Fruit fly (Drosophila melanogaster) whole organism, wandering third instar larva: Measurements from ENCODE around the gene Lk.

Source experiments
- CG9705 ChIP-seq: fragments of 200-800 bp; sonication (Bioruptor generic); optimal IDR thresholded peaks from 2 replicates; lab custom pipeline; 2018; ENCODE audit warnings: missing biosample characterization, mild to moderate bottlenecking, missing genetic modification characterization
- Hr83 ChIP-seq: fragments of 200-300 bp; sonication (Bioruptor generic); optimal IDR thresholded peaks from 2 replicates; lab custom pipeline; 2016; ENCODE audit warnings: missing biosample characterization, mild to moderate bottlenecking, missing genetic modification characterization, moderate library complexity; ENCODE audit not compliant: poor library complexity, severe bottlenecking
- N ChIP-seq: fragments of >200 bp; optimal IDR thresholded peaks from 2 replicates; lab custom pipeline; 2018; ENCODE audit warnings: missing biosample characterization, missing external identifiers, missing genetic modification characterization
- OdsH ChIP-seq: fragments of 200-800 bp; sonication (Bioruptor generic); optimal IDR thresholded peaks from 2 replicates; lab custom pipeline; 2016; ENCODE audit warnings: missing biosample characterization, mild to moderate bottlenecking, missing genetic modification characterization
- dl ChIP-seq, 2 experiments: fragments of 175-275, 200-275 bp in 1 of 2; fragments of 200-275 bp in 1 of 2; sonication (Bioruptor generic); optimal IDR thresholded peaks; lab custom pipeline; 2018; ENCODE audit warnings: mild to moderate bottlenecking in 2 of 2, missing biosample characterization in 2 of 2, missing genetic modification characterization in 2 of 2, moderate library complexity in 2 of 2; ENCODE audit not compliant: partially characterized antibody in 2 of 2, insufficient read depth in 1 of 2
- dsf ChIP-seq: sonication (Bioruptor generic); optimal IDR thresholded peaks from 2 replicates; lab custom pipeline; 2016; ENCODE audit warnings: missing biosample characterization, missing genetic modification characterization, borderline replicate concordance
- fru ChIP-seq: fragments of 200-800 bp; sonication (Bioruptor generic); optimal IDR thresholded peaks from 3 replicates; lab custom pipeline; 2016; ENCODE audit warnings: missing biosample characterization, mild to moderate bottlenecking, missing genetic modification characterization
- lola ChIP-seq: fragments of >200 bp; optimal IDR thresholded peaks from 2 replicates; lab custom pipeline; 2017; ENCODE audit warnings: missing biosample characterization, missing genetic modification characterization
- pan ChIP-seq: fragments of >200 bp; optimal IDR thresholded peaks from 2 replicates; lab custom pipeline; 2017
- tai ChIP-seq: sonication (Bioruptor generic); optimal IDR thresholded peaks from 2 replicates; lab custom pipeline; 2016; ENCODE audit warnings: missing biosample characterization, missing genetic modification characterization
- woc ChIP-seq: sonication (Bioruptor generic); optimal IDR thresholded peaks from 2 replicates; lab custom pipeline; 2016; ENCODE audit warnings: missing biosample characterization, mild to moderate bottlenecking, missing genetic modification characterization

DNA sequence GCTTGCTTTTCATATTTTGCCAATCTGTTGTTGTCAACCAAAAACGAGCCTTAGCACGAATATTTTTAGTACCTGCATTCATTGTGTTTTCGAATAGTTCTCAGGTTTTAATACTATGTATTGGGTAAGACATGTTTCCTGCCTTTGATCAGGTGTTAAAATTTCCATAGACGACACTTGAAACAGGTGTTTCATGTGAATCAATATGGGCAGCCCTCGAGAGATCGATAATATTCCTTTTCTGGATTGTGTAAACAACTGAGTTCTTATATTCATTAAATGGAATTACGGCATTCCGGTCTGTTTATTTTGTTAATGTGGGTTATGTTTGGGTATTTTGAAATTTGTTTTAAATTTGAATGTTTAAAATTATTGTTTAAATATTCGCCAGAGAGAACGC lies 11.3 kb downstream of the Lk start:
- TF ChIP-seq OdsH, result no peak
- no peak for TF ChIP-seq fru
- TF ChIP-seq pan (lab: Kevin White, UChicago), result no peak
- TF ChIP-seq dl (GFP tag; optimal IDR thresholded peaks at IDR 0.05; lab: Kevin White, UChicago; ENCODE audit: insufficient read depth in 1 of 2, partially characterized antibody in 2 of 2), result no peak
- TF ChIP-seq CG9705, result no peak
- no peak for TF ChIP-seq woc (GFP tag; lab: Kevin White, UChicago)
- no peak for TF ChIP-seq lola (GFP tag; lab: Kevin White, UChicago)
- TF ChIP-seq tai (GFP tag; lab: Kevin White, UChicago), result no peak
- TF ChIP-seq dsf (GFP tag; lab: Kevin White, UChicago), result no peak
- TF ChIP-seq N (GFP tag; lab: Kevin White, UChicago), result no peak
- no peak for TF ChIP-seq Hr83
